Worm (Caenorhabditis elegans) whole organism, young adult: ENCODE data around the gene egl-1.

Experiments
- B0336.3 ChIP-seq: fragments of 200-800 bp; sonication (Bioruptor generic); IDR thresholded peaks from 2 replicates; pipeline ENCODE4 v1.3.6; 2022; ENCODE audit warnings: missing genetic modification characterization, missing compliant biosample characterization
- D2030.7 ChIP-seq: fragments of 200-800 bp; sonication (Bioruptor generic); IDR thresholded peaks from 2 replicates; pipeline ENCODE4 v1.3.6; 2022; ENCODE audit warnings: missing genetic modification reagents, missing genetic modification characterization, missing compliant biosample characterization
- F10E7.11 ChIP-seq: sonication (generic microtip); optimal IDR thresholded peaks from 2 replicates; lab custom pipeline; 2017; ENCODE audit warnings: mild to moderate bottlenecking, missing genetic modification characterization, moderate library complexity, missing compliant biosample characterization
- F23B12.7 ChIP-seq: sonication (generic microtip); optimal IDR thresholded peaks from 2 replicates; lab custom pipeline; 2017; ENCODE audit warnings: missing genetic modification characterization, mild to moderate bottlenecking, missing compliant biosample characterization, antibody characterized with exemption, moderate library complexity; ENCODE audit not compliant: insufficient read depth
- F33H1.4 ChIP-seq: fragments of 200-800 bp; sonication (Bioruptor generic); IDR thresholded peaks from 2 replicates; pipeline ENCODE4 v1.3.6; 2022; ENCODE audit warnings: missing genetic modification reagents, missing genetic modification characterization, missing compliant biosample characterization
- F49E8.2 ChIP-seq: sonication (generic microtip); optimal IDR thresholded peaks from 3 replicates; lab custom pipeline; 2017; ENCODE audit warnings: missing genetic modification characterization, mild to moderate bottlenecking, missing compliant biosample characterization, antibody characterized with exemption, moderate library complexity; ENCODE audit not compliant: insufficient read depth
- K12H6.12 ChIP-seq: fragments of 200-800 bp; sonication (Bioruptor generic); optimal IDR thresholded peaks from 2 replicates; lab custom pipeline; 2018; ENCODE audit warnings: mild to moderate bottlenecking, missing genetic modification characterization, missing compliant biosample characterization
- Y53F4B.3 ChIP-seq: fragments of 200-800 bp; sonication (Bioruptor generic); IDR thresholded peaks from 2 replicates; pipeline ENCODE4 v1.3.6; 2022; ENCODE audit warnings: missing genetic modification reagents, missing genetic modification characterization, missing compliant biosample characterization
- Y67H2A.10 ChIP-seq: fragments of 200-800 bp; sonication (Bioruptor generic); conservative IDR thresholded peaks from 2 replicates; pipeline ENCODE4 v1.3.6; 2022; ENCODE audit warnings: missing genetic modification reagents, missing genetic modification characterization, missing compliant biosample characterization
- Y79H2A.3 ChIP-seq: fragments of 200-800 bp; sonication (Bioruptor generic); conservative IDR thresholded peaks from 2 replicates; pipeline ENCODE4 v1.3.6; 2022; ENCODE audit warnings: missing genetic modification reagents, missing genetic modification characterization, missing compliant biosample characterization
- atf-7 ChIP-seq: sonication (generic microtip); optimal IDR thresholded peaks from 2 replicates; lab custom pipeline; 2017; ENCODE audit warnings: mild to moderate bottlenecking, missing genetic modification characterization, missing compliant biosample characterization
- athp-1 ChIP-seq: sonication (generic microtip); optimal IDR thresholded peaks from 2 replicates; lab custom pipeline; 2017; ENCODE audit warnings: mild to moderate bottlenecking, missing genetic modification characterization, missing compliant biosample characterization
- attf-6 ChIP-seq: fragments of 200-800 bp; sonication (Bioruptor generic); IDR thresholded peaks from 2 replicates; pipeline ENCODE4 v1.3.6; 2022; ENCODE audit warnings: missing genetic modification reagents, missing genetic modification characterization, missing compliant biosample characterization
- bed-2 ChIP-seq: fragments of 200-800 bp; sonication (Bioruptor generic); IDR thresholded peaks from 2 replicates; pipeline ENCODE4 v1.3.6; 2022; ENCODE audit warnings: missing genetic modification reagents, missing genetic modification characterization, missing compliant biosample characterization
- ceh-100 ChIP-seq: fragments of 200-800 bp; sonication (Bioruptor generic); IDR thresholded peaks from 2 replicates; pipeline ENCODE4 v1.3.6; 2022; ENCODE audit warnings: missing genetic modification reagents, missing genetic modification characterization, missing compliant biosample characterization
- ceh-27 ChIP-seq: fragments of 200-800 bp; sonication (Bioruptor generic); optimal IDR thresholded peaks from 2 replicates; lab custom pipeline; 2018; ENCODE audit warnings: mild to moderate bottlenecking, missing genetic modification characterization, moderate library complexity, missing compliant biosample characterization
- dox-1 ChIP-seq: fragments of 200-800 bp; sonication (Bioruptor generic); IDR thresholded peaks from 2 replicates; pipeline ENCODE4 v1.3.6; 2022; ENCODE audit warnings: missing genetic modification reagents, missing genetic modification characterization, missing compliant biosample characterization
- dpff-1 ChIP-seq: sonication (generic microtip); optimal IDR thresholded peaks from 2 replicates; lab custom pipeline; 2017; ENCODE audit warnings: mild to moderate bottlenecking, missing genetic modification characterization, missing compliant biosample characterization
- efl-1 ChIP-seq: fragments of 150-350 bp; optimal IDR thresholded peaks from 2 replicates; lab custom pipeline; 2014; ENCODE audit warnings: missing biosample characterization, missing genetic modification reagents, missing genetic modification characterization
- egl-44 ChIP-seq: fragments of 200-800 bp; sonication (Bioruptor generic); IDR thresholded peaks from 2 replicates; pipeline ENCODE4 v1.3.6; 2022; ENCODE audit warnings: missing genetic modification reagents, missing genetic modification characterization, missing compliant biosample characterization
- egrh-3 ChIP-seq: fragments of 200-800 bp; sonication (Bioruptor generic); IDR thresholded peaks from 2 replicates; pipeline ENCODE4 v1.3.6; 2022; ENCODE audit warnings: missing genetic modification reagents, missing genetic modification characterization, missing compliant biosample characterization
- him-1 ChIP-seq: sonication (generic microtip); optimal IDR thresholded peaks from 2 replicates; lab custom pipeline; 2016; ENCODE audit warnings: missing genotype, missing genetic modification reagents, missing genetic modification characterization, missing compliant biosample characterization
- hlh-12 ChIP-seq: sonication (generic microtip); optimal IDR thresholded peaks from 2 replicates; lab custom pipeline; 2016; ENCODE audit warnings: missing genetic modification characterization, missing compliant biosample characterization
- hsf-1 ChIP-seq: fragments of 200-800 bp; sonication (Bioruptor generic); IDR thresholded peaks from 2 replicates; pipeline ENCODE4 v1.3.6; 2022; ENCODE audit warnings: missing genetic modification reagents, missing genetic modification characterization, missing compliant biosample characterization
- lin-26 ChIP-seq: fragments of 200-800 bp; sonication (Bioruptor generic); IDR thresholded peaks from 2 replicates; pipeline ENCODE4 v1.3.6; 2022; ENCODE audit warnings: missing genetic modification reagents, missing genetic modification characterization, missing compliant biosample characterization
- lin-54 ChIP-seq: fragments of 200-800 bp; sonication (Bioruptor generic); optimal IDR thresholded peaks from 2 replicates; lab custom pipeline; 2018; ENCODE audit warnings: mild to moderate bottlenecking, missing genetic modification characterization, missing compliant biosample characterization
- lsl-1 ChIP-seq: fragments of 200-800 bp; sonication (Bioruptor generic); optimal IDR thresholded peaks from 2 replicates; lab custom pipeline; 2018; ENCODE audit warnings: mild to moderate bottlenecking, missing genetic modification characterization, moderate library complexity, missing compliant biosample characterization
- madf-6 ChIP-seq: fragments of 200-800 bp; sonication (Bioruptor generic); IDR thresholded peaks from 2 replicates; pipeline ENCODE4 v1.3.6; 2022; ENCODE audit warnings: missing genetic modification reagents, missing genetic modification characterization, missing compliant biosample characterization
- madf-8 ChIP-seq: fragments of 200-800 bp; sonication (Bioruptor generic); conservative IDR thresholded peaks from 2 replicates; pipeline ENCODE4 v1.3.6; 2022; ENCODE audit warnings: missing genetic modification reagents, missing genetic modification characterization, missing compliant biosample characterization
- mcd-1 ChIP-seq: fragments of 200-800 bp; sonication (Bioruptor generic); IDR thresholded peaks from 2 replicates; pipeline ENCODE4 v1.3.6; 2022; ENCODE audit warnings: missing genetic modification reagents, missing genetic modification characterization, missing compliant biosample characterization
- nfyb-1 ChIP-seq: fragments of 200-800 bp; sonication (Bioruptor generic); IDR thresholded peaks from 2 replicates; pipeline ENCODE4 v1.3.6; 2022; ENCODE audit warnings: missing genetic modification reagents, missing genetic modification characterization, missing compliant biosample characterization
- pbrm-1 ChIP-seq: fragments of 200-800 bp; sonication (Bioruptor generic); IDR thresholded peaks from 2 replicates; pipeline ENCODE4 v1.3.6; 2022; ENCODE audit warnings: missing genetic modification reagents, missing genetic modification characterization, missing compliant biosample characterization
- rcor-1 ChIP-seq: fragments of 200-800 bp; sonication (Bioruptor generic); IDR thresholded peaks from 2 replicates; pipeline ENCODE4 v1.3.6; 2022; ENCODE audit warnings: missing genetic modification reagents, missing genetic modification characterization, missing compliant biosample characterization
- rec-8 ChIP-seq, 2 experiments: sonication (generic microtip); optimal IDR thresholded peaks; 2 replicates each; lab custom pipeline; 2016; ENCODE audit warnings: mild to moderate bottlenecking in 2 of 2, missing genetic modification characterization in 2 of 2, missing genetic modification reagents in 2 of 2, missing genotype in 2 of 2, missing biosample characterization in 1 of 2, missing compliant biosample characterization in 1 of 2, moderate library complexity in 1 of 2
- repo-1 ChIP-seq: sonication (generic microtip); optimal IDR thresholded peaks from 2 replicates; lab custom pipeline; 2017; ENCODE audit warnings: mild to moderate bottlenecking, missing genetic modification characterization, missing compliant biosample characterization
- snpc-1.1 ChIP-seq: sonication (generic microtip); optimal IDR thresholded peaks from 2 replicates; lab custom pipeline; 2017; ENCODE audit warnings: missing genetic modification characterization, mild to moderate bottlenecking, missing compliant biosample characterization, antibody characterized with exemption, moderate library complexity, missing genotype, missing genetic modification reagents; ENCODE audit not compliant: insufficient read depth
- snpc-1.3 ChIP-seq: sonication (generic microtip); optimal IDR thresholded peaks from 2 replicates; lab custom pipeline; 2017; ENCODE audit warnings: missing genetic modification characterization, mild to moderate bottlenecking, missing compliant biosample characterization, antibody characterized with exemption, moderate library complexity, missing genotype, missing genetic modification reagents; ENCODE audit not compliant: insufficient read depth
- snpc-3.4 ChIP-seq: sonication (generic microtip); optimal IDR thresholded peaks from 2 replicates; lab custom pipeline; 2017; ENCODE audit warnings: missing genetic modification characterization, mild to moderate bottlenecking, missing compliant biosample characterization, antibody characterized with exemption, moderate library complexity, missing genotype, missing genetic modification reagents
- snpc-4 ChIP-seq, 5 experiments: fragments of 150-350 bp in 1 of 5; sonication (generic microtip) in 4 of 5; optimal IDR thresholded peaks; 2 replicates each; lab custom pipeline; 2014 to 2018; ENCODE audit warnings: missing genetic modification characterization in 5 of 5, missing biosample characterization in 3 of 5, antibody characterized with exemption in 2 of 5, mild to moderate bottlenecking in 2 of 5, missing compliant biosample characterization in 2 of 5, missing genotype in 2 of 5, moderate library complexity in 2 of 5, missing genetic modification reagents in 1 of 5
- tbp1 ChIP-seq: fragments of 200-800 bp; sonication (Bioruptor generic); optimal IDR thresholded peaks from 2 replicates; lab custom pipeline; 2018; ENCODE audit warnings: mild to moderate bottlenecking, missing genetic modification characterization, missing compliant biosample characterization
- tlf-1 ChIP-seq: fragments of 200-800 bp; sonication (Bioruptor generic); optimal IDR thresholded peaks from 2 replicates; lab custom pipeline; 2018; ENCODE audit warnings: mild to moderate bottlenecking, missing genetic modification characterization, missing compliant biosample characterization
- xnd-1 ChIP-seq: sonication (generic microtip); optimal IDR thresholded peaks from 2 replicates; lab custom pipeline; 2016; ENCODE audit warnings: missing genotype, missing genetic modification reagents, missing genetic modification characterization, missing compliant biosample characterization
- zfh-2 ChIP-seq: fragments of 200-800 bp; sonication (Bioruptor generic); conservative IDR thresholded peaks from 2 replicates; pipeline ENCODE4 v1.3.6; 2022; ENCODE audit warnings: missing genetic modification reagents, missing genetic modification characterization, missing compliant biosample characterization
- ztf-18 ChIP-seq: sonication (generic microtip); optimal IDR thresholded peaks from 2 replicates; lab custom pipeline; 2016; ENCODE audit warnings: missing genotype, mild to moderate bottlenecking, missing genetic modification characterization, missing compliant biosample characterization

The egl-1 gene

ce11 chrV:14464368-14464767 lies 32.2 kb upstream of the egl-1 start, which contains the start of gene F08H9.4:
Gene F08H9.4 (minus strand): TSS chrV:14464428.
- TF ChIP-seq atf-7 (tag; lab: Kevin White, UChicago) (no peak), hlh-12 (tag; lab: Kevin White, UChicago) (no peak), rec-8 (tag; optimal IDR thresholded peaks at IDR 0.05; lab: Kevin White, UChicago) (no peak), Y67H2A.10 (no peak), K12H6.12 (tag; lab: Kevin White, UChicago) (no peak), egl-44 (GFP tag; lab: Robert Waterston, UW) (no peak), hsf-1 (GFP tag; lab: Robert Waterston, UW) (no peak), athp-1 (tag; lab: Kevin White, UChicago) (no peak), snpc-3.4 (tag; lab: Kevin White, UChicago) (no peak), F10E7.11 (no peak), Y53F4B.3 (GFP tag; lab: Robert Waterston, UW) (no peak)

ce11 chrV:14463087-14463486 lies 30.9 kb upstream of the egl-1 start, which contains the start of gene F08H9.3:
Gene F08H9.3 (minus strand): TSS chrV:14463338.
- TF ChIP-seq repo-1 (tag; lab: Kevin White, UChicago) (peak; percentile 18), F33H1.4 (peak; percentile 51), lin-26 (peak; percentile 69; the same call in 1 of the 2 replicates), mcd-1 (GFP tag; lab: Robert Waterston, UW) (peak; percentile 74), bed-2 (0 out of 2 replicates have a peak, but pooled peaks have one; percentile 48), ztf-18 (peak; percentile 2), tlf-1 (GFP tag; lab: Kevin White, UChicago) (peak; percentile 6), rcor-1 (GFP tag; lab: Robert Waterston, UW) (peak; percentile 55; the same call in 1 of the 2 replicates), snpc-3.4 (tag; lab: Kevin White, UChicago) (peak; percentile 85), xnd-1 (tag; lab: Kevin White, UChicago) (peak; percentile 22), efl-1 (GFP tag; lab: Kevin White, UChicago) (peak; percentile 10), B0336.3 (peak; percentile 52; the same call in 1 of the 2 replicates), lsl-1 (GFP tag; lab: Kevin White, UChicago) (peak; percentile 55), dpff-1 (tag; lab: Kevin White, UChicago) (peak; percentile 9), attf-6 (GFP tag; lab: Robert Waterston, UW) (peak; percentile 88), snpc-4 (GFP tag; optimal IDR thresholded peaks at IDR 0.05; lab: Kevin White, UChicago) (peak; percentile 85), snpc-4 (tag; optimal IDR thresholded peaks at IDR 0.05; lab: Kevin White, UChicago) (peak; percentile 90 to 98 (median 94)), ceh-27 (GFP tag; lab: Kevin White, UChicago) (peak; percentile 3), him-1 (tag; lab: Kevin White, UChicago) (peak; percentile 90), snpc-1.3 (tag; lab: Kevin White, UChicago) (peak; percentile 64), madf-6 (GFP tag; lab: Robert Waterston, UW) (peak; percentile 77), tbp1 (GFP tag; lab: Kevin White, UChicago) (peak; percentile 69), ceh-100 (GFP tag; lab: Robert Waterston, UW) (peak; percentile 63), dox-1 (GFP tag; lab: Robert Waterston, UW) (peak; percentile 84), pbrm-1 (GFP tag; lab: Robert Waterston, UW) (peak; percentile 75), egl-44 (GFP tag; lab: Robert Waterston, UW) (0 out of 2 replicates have a peak, but pooled peaks have one; percentile 63), nfyb-1 (0 out of 2 replicates have a peak, but pooled peaks have one; percentile 58), F49E8.2 (tag; lab: Kevin White, UChicago) (peak; percentile 38), Y79H2A.3 (peak; percentile 82), madf-8 (GFP tag; lab: Robert Waterston, UW) (peak; percentile 35; the same call in 1 of the 2 replicates), F23B12.7 (tag; lab: Kevin White, UChicago) (peak; percentile 68), snpc-1.1 (tag; lab: Kevin White, UChicago) (peak; percentile 93), hsf-1 (GFP tag; lab: Robert Waterston, UW) (peak; percentile 57; the same call in 1 of the 2 replicates), egrh-3 (GFP tag; lab: Robert Waterston, UW) (peak; percentile 62), zfh-2 (GFP tag; lab: Robert Waterston, UW) (peak; percentile 51; the same call in 1 of the 2 replicates), D2030.7 (GFP tag; lab: Robert Waterston, UW) (peak; percentile 82), lin-54 (peak; percentile 27)
